Fruit fly (Drosophila melanogaster) whole organism, embryonic: Measurements from ENCODE around the gene CG13984.

Experiments used
- Ada2b ChIP-seq: fragments of 200-800 bp; sonication (Bioruptor generic); IDR thresholded peaks from 2 replicates; pipeline ENCODE4 v1.3.6; 2022; ENCODE audit warnings: missing biosample characterization, missing genetic modification characterization
- Adf1 ChIP-seq: fragments of 200-800 bp; sonication (Bioruptor generic); IDR thresholded peaks from 2 replicates; pipeline ENCODE4 v1.3.6; 2022; ENCODE audit warnings: missing biosample characterization, missing genetic modification characterization
- BEAF-32 ChIP-seq: fragments of 200-800 bp; sonication (Bioruptor generic); optimal IDR thresholded peaks from 3 replicates; lab custom pipeline; 2017; ENCODE audit warnings: missing biosample characterization, missing genetic modification characterization, mild to moderate bottlenecking, moderate library complexity, missing genetic modification reagents
- CG10366 ChIP-seq: fragments of 200-800 bp; sonication (Bioruptor generic); IDR thresholded peaks from 2 replicates; pipeline ENCODE4 v1.3.6; 2022; ENCODE audit warnings: missing biosample characterization, missing genetic modification characterization
- CG11093 ChIP-seq: fragments of 200-800 bp; sonication (Bioruptor generic); IDR thresholded peaks from 3 replicates; pipeline ENCODE4 v1.3.6; 2022; ENCODE audit warnings: missing biosample characterization, missing genetic modification characterization
- CG11398 ChIP-seq: fragments of 200-800 bp; sonication (Bioruptor generic); optimal IDR thresholded peaks from 2 replicates; lab custom pipeline; 2016; ENCODE audit warnings: missing biosample characterization, missing genetic modification characterization
- CG13287 ChIP-seq: fragments of 200-800 bp; sonication (Bioruptor generic); IDR thresholded peaks from 2 replicates; pipeline ENCODE4 v1.3.6; 2022; ENCODE audit warnings: missing biosample characterization, missing genetic modification characterization; ENCODE audit not compliant: partially characterized antibody
- CG13775 ChIP-seq: fragments of 200-800 bp; sonication (Bioruptor generic); optimal IDR thresholded peaks from 3 replicates; lab custom pipeline; 2017; ENCODE audit warnings: missing biosample characterization, mild to moderate bottlenecking, missing genetic modification characterization
- CG16779 ChIP-seq: fragments of 200-800 bp; sonication (Bioruptor generic); IDR thresholded peaks from 2 replicates; pipeline ENCODE4 v1.3.6; 2022; ENCODE audit warnings: missing biosample characterization, missing genetic modification characterization
- CG17359 ChIP-seq: fragments of 200-800 bp; sonication (Bioruptor generic); optimal IDR thresholded peaks from 3 replicates; lab custom pipeline; 2018; ENCODE audit warnings: missing biosample characterization, mild to moderate bottlenecking, missing genetic modification characterization, moderate library complexity
- CG17612 ChIP-seq: fragments of 200-800 bp; sonication (Bioruptor generic); IDR thresholded peaks from 2 replicates; pipeline ENCODE4 v1.3.6; 2022; ENCODE audit warnings: missing biosample characterization, missing genetic modification characterization
- CG18619 ChIP-seq: fragments of 200-800 bp; sonication (Bioruptor generic); optimal IDR thresholded peaks from 3 replicates; lab custom pipeline; 2017; ENCODE audit warnings: missing biosample characterization, mild to moderate bottlenecking, missing genetic modification characterization
- CG2120 ChIP-seq: fragments of 200-800 bp; sonication (Bioruptor generic); optimal IDR thresholded peaks from 3 replicates; lab custom pipeline; 2016; ENCODE audit warnings: missing biosample characterization, missing genetic modification characterization
- CG31388 ChIP-seq: fragments of 200-800 bp; sonication (Bioruptor generic); optimal IDR thresholded peaks from 2 replicates; lab custom pipeline; 2016; ENCODE audit warnings: missing biosample characterization, missing genetic modification characterization
- CG4282 ChIP-seq: fragments of 200-800 bp; sonication (Bioruptor generic); optimal IDR thresholded peaks from 2 replicates; lab custom pipeline; 2016; ENCODE audit warnings: missing biosample characterization, missing genetic modification characterization
- CG7987 ChIP-seq: fragments of 200-800 bp; sonication (Bioruptor generic); optimal IDR thresholded peaks from 2 replicates; lab custom pipeline; 2018; ENCODE audit warnings: missing biosample characterization, mild to moderate bottlenecking, missing genetic modification characterization, moderate library complexity
- CG8765 ChIP-seq: fragments of 200-800 bp; sonication (Bioruptor generic); IDR thresholded peaks from 2 replicates; pipeline ENCODE4 v1.3.6; 2022; ENCODE audit warnings: missing biosample characterization, missing genetic modification characterization
- Dll ChIP-seq: fragments of 200-800 bp; sonication (Bioruptor generic); IDR thresholded peaks from 4 replicates; pipeline ENCODE4 v1.3.6; 2022; ENCODE audit warnings: missing biosample characterization, missing genetic modification characterization; ENCODE audit not compliant: partially characterized antibody
- Fer3 ChIP-seq: fragments of 200-800 bp; sonication (Bioruptor generic); optimal IDR thresholded peaks from 2 replicates; lab custom pipeline; 2018; ENCODE audit warnings: missing biosample characterization, mild to moderate bottlenecking, missing genetic modification characterization, moderate library complexity
- H2.0 ChIP-seq: fragments of 200-800 bp; sonication (Bioruptor generic); IDR thresholded peaks from 2 replicates; pipeline ENCODE4 v1.3.6; 2022; ENCODE audit warnings: missing biosample characterization, missing genetic modification characterization
- Hr39 ChIP-seq: fragments of >200 bp; optimal IDR thresholded peaks from 2 replicates; lab custom pipeline; 2017
- NK7.1 ChIP-seq: fragments of 200-800 bp; sonication (Bioruptor generic); optimal IDR thresholded peaks from 3 replicates; lab custom pipeline; 2016; ENCODE audit warnings: missing biosample characterization, missing genetic modification characterization
- Six4 ChIP-seq: fragments of 200-800 bp; sonication (Bioruptor generic); optimal IDR thresholded peaks from 2 replicates; lab custom pipeline; 2016; ENCODE audit warnings: missing biosample characterization, missing genetic modification characterization
- TFAM ChIP-seq: fragments of 200-800 bp; sonication (Bioruptor generic); optimal IDR thresholded peaks from 2 replicates; lab custom pipeline; 2017; ENCODE audit warnings: missing biosample characterization, missing genetic modification characterization, inconsistent platforms
- ase ChIP-seq: fragments of 200-800 bp; sonication (Bioruptor generic); IDR thresholded peaks from 3 replicates; pipeline ENCODE4 v1.3.6; 2022; ENCODE audit warnings: missing biosample characterization, missing genetic modification characterization
- bowl ChIP-seq: fragments of 200-800 bp; sonication (Bioruptor generic); IDR thresholded peaks from 2 replicates; pipeline ENCODE4 v1.3.6; 2022; ENCODE audit warnings: missing biosample characterization, missing genetic modification characterization
- cas ChIP-seq: fragments of 200-800 bp; sonication (Bioruptor generic); IDR thresholded peaks from 2 replicates; pipeline ENCODE4 v1.3.6; 2022; ENCODE audit warnings: missing biosample characterization, missing genetic modification characterization
- cg ChIP-seq: fragments of 200-800 bp; sonication (Bioruptor generic); optimal IDR thresholded peaks from 3 replicates; lab custom pipeline; 2019; ENCODE audit warnings: missing biosample characterization, mild to moderate bottlenecking, missing genetic modification characterization, moderate library complexity
- crol ChIP-seq: fragments of 200-800 bp; sonication (Bioruptor generic); IDR thresholded peaks from 2 replicates; pipeline ENCODE4 v1.3.6; 2022; ENCODE audit warnings: missing biosample characterization, missing genetic modification characterization
- crp ChIP-seq, 2 experiments: fragments of 200-800 bp; sonication (Bioruptor generic); optimal IDR thresholded peaks; 2 replicates in 1 of 2; 3 replicates in 1 of 2; lab custom pipeline; 2017; ENCODE audit warnings: missing biosample characterization in 2 of 2, missing genetic modification characterization in 2 of 2, mild to moderate bottlenecking in 1 of 2, moderate library complexity in 1 of 2
- dan ChIP-seq: fragments of 200-800 bp; sonication (Bioruptor generic); IDR thresholded peaks from 2 replicates; pipeline ENCODE4 v1.3.6; 2022; ENCODE audit warnings: missing biosample characterization, missing genetic modification characterization
- fd3F ChIP-seq: fragments of 200-800 bp; sonication (Bioruptor generic); optimal IDR thresholded peaks from 2 replicates; lab custom pipeline; 2018; ENCODE audit warnings: missing biosample characterization, mild to moderate bottlenecking, missing genetic modification characterization, moderate library complexity
- ind ChIP-seq: fragments of 200-800 bp; sonication (Bioruptor generic); optimal IDR thresholded peaks from 3 replicates; lab custom pipeline; 2016; ENCODE audit warnings: missing biosample characterization, missing genetic modification characterization
- insv ChIP-seq, 2 experiments: fragments of 200-800 bp; sonication (Bioruptor generic); optimal IDR thresholded peaks; 3 replicates each; lab custom pipeline; 2016 to 2018; ENCODE audit warnings: missing biosample characterization in 2 of 2, missing genetic modification characterization in 2 of 2
- ken ChIP-seq: fragments of 200-800 bp; sonication (Bioruptor generic); IDR thresholded peaks from 3 replicates; pipeline ENCODE4 v1.3.6; 2022; ENCODE audit warnings: missing biosample characterization, missing genetic modification characterization
- oc ChIP-seq: fragments of 200-800 bp; sonication (Bioruptor generic); optimal IDR thresholded peaks from 2 replicates; lab custom pipeline; 2018; ENCODE audit warnings: missing biosample characterization, mild to moderate bottlenecking, missing genetic modification characterization, moderate library complexity
- pan ChIP-seq, 4 experiments: fragments of >200 bp in 3 of 4; fragments of 200-800 bp in 1 of 4; sonication (Bioruptor generic) in 1 of 4; optimal IDR thresholded peaks in 3 of 4; IDR thresholded peaks in 1 of 4; 2 replicates each; pipeline versions ENCODE4 v1.3.6 to Lab custom; 2017 to 2022; ENCODE audit warnings: missing biosample characterization in 2 of 4, missing genetic modification characterization in 2 of 4, mixed read lengths in 1 of 4
- prd ChIP-seq, 3 experiments: fragments of >200 bp in 2 of 3; fragments of 200-800 bp in 1 of 3; sonication (Bioruptor generic) in 1 of 3; optimal IDR thresholded peaks in 2 of 3; IDR thresholded peaks in 1 of 3; 2 replicates in 2 of 3; 3 replicates in 1 of 3; pipeline versions ENCODE4 v1.3.6 to Lab custom; 2017 to 2022; ENCODE audit warnings: missing biosample characterization in 1 of 3, missing genetic modification characterization in 1 of 3
- pros ChIP-seq: fragments of 200-800 bp; sonication (Bioruptor generic); optimal IDR thresholded peaks from 3 replicates; lab custom pipeline; 2019; ENCODE audit warnings: missing biosample characterization, mild to moderate bottlenecking, missing genetic modification characterization, moderate library complexity
- scrt ChIP-seq: fragments of 200-800 bp; sonication (Bioruptor generic); optimal IDR thresholded peaks from 2 replicates; lab custom pipeline; 2018; ENCODE audit warnings: missing biosample characterization, mild to moderate bottlenecking, missing genetic modification characterization, moderate library complexity
- sens-2 ChIP-seq: fragments of 200-800 bp; sonication (Bioruptor generic); IDR thresholded peaks from 2 replicates; pipeline ENCODE4 v1.3.6; 2022; ENCODE audit warnings: missing biosample characterization, missing genetic modification characterization
- seq ChIP-seq: fragments of 200-800 bp; sonication (Bioruptor generic); IDR thresholded peaks from 2 replicates; pipeline ENCODE4 v1.3.6; 2022; ENCODE audit warnings: missing biosample characterization, missing genetic modification characterization
- slbo ChIP-seq: fragments of 200-800 bp; sonication (Bioruptor generic); IDR thresholded peaks from 2 replicates; pipeline ENCODE4 v1.3.6; 2022; ENCODE audit warnings: missing biosample characterization, missing genetic modification characterization
- sna ChIP-seq: fragments of 200-800 bp; sonication (Bioruptor generic); IDR thresholded peaks from 2 replicates; pipeline ENCODE4 v1.3.6; 2022; ENCODE audit warnings: missing biosample characterization, missing genetic modification characterization; ENCODE audit not compliant: partially characterized antibody
- sr ChIP-seq: fragments of 200-800 bp; sonication (Bioruptor generic); IDR thresholded peaks from 3 replicates; pipeline ENCODE4 v1.3.6; 2022; ENCODE audit warnings: missing biosample characterization, missing genetic modification characterization
- tap ChIP-seq: fragments of 200-800 bp; optimal IDR thresholded peaks from 3 replicates; lab custom pipeline; 2019; ENCODE audit warnings: missing biosample characterization, mild to moderate bottlenecking, missing genetic modification characterization, moderate library complexity
- tgo ChIP-seq: fragments of 200-800 bp; sonication (Bioruptor generic); IDR thresholded peaks from 3 replicates; pipeline ENCODE4 v1.3.6; 2022; ENCODE audit warnings: missing biosample characterization, missing genetic modification characterization
- unpg ChIP-seq: fragments of 200-800 bp; sonication (Bioruptor generic); optimal IDR thresholded peaks from 3 replicates; lab custom pipeline; 2018; ENCODE audit warnings: missing biosample characterization, mild to moderate bottlenecking, missing genetic modification characterization, moderate library complexity
- z ChIP-seq: fragments of 200-800 bp; sonication (Bioruptor generic); IDR thresholded peaks from 3 replicates; pipeline ENCODE4 v1.3.6; 2022; ENCODE audit warnings: missing biosample characterization, missing genetic modification characterization
- zfh1 ChIP-seq: fragments of 200-800 bp; sonication (Bioruptor generic); IDR thresholded peaks from 3 replicates; pipeline ENCODE4 v1.3.6; 2022; ENCODE audit warnings: missing biosample characterization, missing genetic modification characterization

The CG13984 gene

dm6 chr2L:6280328-6280727 lies 28.3 kb upstream of the CG13984 start (continued):
- TF ChIP-seq Hr39 (lab: Kevin White, UChicago) (no peak), H2.0 (GFP tag; lab: Robert Waterston, UW) (peak; percentile 56), prd (optimal IDR thresholded peaks at IDR 0.05; lab: Kevin White, UChicago) (no peak), prd (GFP tag; IDR thresholded peaks at IDR 0.05; lab: Robert Waterston, UW) (peak; percentile 82), crp (GFP tag; optimal IDR thresholded peaks at IDR 0.05; lab: Kevin White, UChicago) (no peak), ind (peak; percentile 53), CG13775 (GFP tag; lab: Kevin White, UChicago) (peak; percentile 48), crol (no peak), NK7.1 (GFP tag; lab: Kevin White, UChicago) (no peak), Six4 (GFP tag; lab: Kevin White, UChicago) (peak; percentile 52), bowl (GFP tag; lab: Robert Waterston, UW) (no peak), ase (GFP tag; lab: Robert Waterston, UW) (0 out of 3 replicates have a peak, but pooled peaks have one; percentile 48), sr (0 out of 3 replicates have a peak, but pooled peaks have one; percentile 12), tap (tag; lab: Kevin White, UChicago) (peak; percentile 63), Adf1 (GFP tag; lab: Robert Waterston, UW) (no peak), CG31388 (peak; percentile 38), insv (GFP tag; optimal IDR thresholded peaks at IDR 0.05; lab: Kevin White, UChicago) (no peak), CG18619 (GFP tag; lab: Kevin White, UChicago) (peak; percentile 48), scrt (peak; percentile 35), cas (no peak), pan (optimal IDR thresholded peaks at IDR 0.05; lab: Kevin White, UChicago) (no peak), pan (GFP tag; optimal IDR thresholded peaks at IDR 0.05 in 1 of 2, IDR thresholded peaks at IDR 0.05 in 1 of 2) (peak in 1 of 2 experiments; percentile 71), CG10366 (GFP tag; lab: Robert Waterston, UW) (peak; percentile 62), CG11398 (GFP tag; lab: Kevin White, UChicago) (no peak), cg (GFP tag; lab: Kevin White, UChicago) (no peak), zfh1 (GFP tag; lab: Robert Waterston, UW) (peak; percentile 74), Dll (GFP tag; lab: Robert Waterston, UW) (no peak), CG2120 (GFP tag; lab: Kevin White, UChicago) (peak; percentile 56), CG7987 (no peak), fd3F (GFP tag; lab: Kevin White, UChicago) (peak; percentile 5), sens-2 (GFP tag; lab: Robert Waterston, UW) (peak; percentile 57; the same call in 1 of the 2 replicates), dan (GFP tag; lab: Robert Waterston, UW) (no peak), slbo (GFP tag; lab: Robert Waterston, UW) (peak; percentile 78), BEAF-32 (GFP tag; lab: Kevin White, UChicago) (no peak), unpg (GFP tag; lab: Kevin White, UChicago) (peak; percentile 75), CG11093 (GFP tag; lab: Robert Waterston, UW) (0 out of 3 replicates have a peak, but pooled peaks have one; percentile 31), sna (no peak), oc (tag; lab: Kevin White, UChicago) (peak; percentile 26), CG17359 (tag; lab: Kevin White, UChicago) (peak; percentile 67), TFAM (GFP tag; lab: Kevin White, UChicago) (no peak), Fer3 (peak; percentile 53), seq (GFP tag; lab: Robert Waterston, UW) (peak; percentile 75), z (GFP tag; lab: Robert Waterston, UW) (no peak), CG16779 (GFP tag; lab: Robert Waterston, UW) (no peak), pros (GFP tag; lab: Kevin White, UChicago) (no peak), CG8765 (no peak), Ada2b (GFP tag; lab: Robert Waterston, UW) (peak; percentile 70), tgo (GFP tag; lab: Robert Waterston, UW) (peak; percentile 72), CG17612 (GFP tag; lab: Robert Waterston, UW) (no peak), CG13287 (GFP tag; lab: Robert Waterston, UW) (no peak), CG4282 (no peak), ken (GFP tag; lab: Robert Waterston, UW) (peak; percentile 75)
